Fruit fly (Drosophila melanogaster) S2 (cell line): ENCODE measurements around the gene CG14537.

Source experiments
- CG8478 ChIP-seq: fragments of >200 bp; optimal IDR thresholded peaks from 2 replicates; lab custom pipeline; 2018
- CTCF ChIP-seq, 2 experiments: fragments of >200 bp; optimal IDR thresholded peaks; 2 replicates each; lab custom pipeline; 2018

DNA sequence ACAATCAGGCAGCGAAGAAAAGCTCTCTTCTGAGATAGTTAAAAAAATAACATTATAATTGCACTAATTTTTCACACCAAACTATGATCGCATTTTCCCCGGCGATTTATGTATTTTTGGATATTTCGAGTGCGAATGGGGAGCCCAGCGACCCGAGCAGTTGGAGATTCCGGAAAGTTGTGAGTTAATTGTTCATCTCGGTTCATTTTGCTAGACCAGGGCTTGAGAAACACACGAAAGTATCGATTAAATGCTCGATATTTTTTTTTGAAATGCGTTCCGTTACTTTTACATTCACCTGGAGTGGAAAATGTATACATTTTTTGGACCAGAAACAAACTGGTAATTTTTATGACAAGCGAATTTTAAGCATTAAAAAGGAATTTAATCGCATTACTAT, 29.7 kb upstream of the CG14537 start, which contains the start of gene Cdc14:
- TF ChIP-seq CG8478 (lab: Kevin White, UChicago) (no peak), CTCF (optimal IDR thresholded peaks at IDR 0.05; lab: Kevin White, UChicago) (peak in 1 of 2 experiments; percentile 1)
